Fruit fly (Drosophila melanogaster) whole organism: ENCODE data around the gene CG6678.

Experiments
- CG8478 ChIP-seq: fragments of >200 bp; optimal IDR thresholded peaks from 2 replicates; lab custom pipeline; 2018; ENCODE audit warnings: inconsistent platforms
- pan ChIP-seq: fragments of >200 bp; optimal IDR thresholded peaks from 2 replicates; lab custom pipeline; 2017
- psq ChIP-seq: fragments of >200 bp; optimal IDR thresholded peaks from 2 replicates; lab custom pipeline; 2017
- usp ChIP-seq: fragments of >200 bp; optimal IDR thresholded peaks from 2 replicates; lab custom pipeline; 2017; ENCODE audit warnings: missing biosample characterization, missing genetic modification characterization, mixed read lengths

DNA sequence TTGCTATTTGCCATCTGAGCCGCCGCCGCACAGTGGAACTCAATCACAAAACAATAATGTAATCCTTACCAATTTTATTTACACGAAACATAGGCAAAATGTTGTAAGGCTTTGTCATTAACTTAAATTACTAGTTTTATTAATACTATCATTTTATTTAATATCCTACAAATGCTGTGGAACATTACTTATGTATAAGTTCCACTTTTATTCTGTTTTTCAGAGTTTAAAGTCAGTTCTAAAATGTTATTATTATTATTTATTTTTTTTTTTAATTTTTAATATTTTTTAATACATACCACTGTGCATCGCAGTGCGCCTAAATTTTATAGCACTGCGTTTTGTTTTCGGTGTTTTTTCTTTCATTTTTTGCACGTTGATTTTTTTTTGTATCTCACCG, 44.5 kb downstream of the CG6678 start:
- TF ChIP-seq psq (lab: Kevin White, UChicago), result no peak
- TF ChIP-seq CG8478, result no peak
- TF ChIP-seq pan, result no peak
- TF ChIP-seq usp (GFP tag; lab: Kevin White, UChicago), result no peak
